Worm (Caenorhabditis elegans): ENCODE data around the gene str-130.

The str-130 gene

ce11 chrV:8090595-8090994 is at the start of gene str-130:
str-130 (minus strand) TSS chrV:8090695.
- TF ChIP-seq tlf-1 (GFP tag; optimal IDR thresholded peaks at IDR 0.05) (no peak), sea-2 (GFP tag; IDR thresholded peaks at IDR 0.05) (no peak), Y53F4B.3 (GFP tag; IDR thresholded peaks at IDR 0.05) (no peak), nfyb-1 (GFP tag; IDR thresholded peaks at IDR 0.05) (no peak), lsl-1 (GFP tag; optimal IDR thresholded peaks at IDR 0.05) (no peak), unc-130 (GFP tag; optimal IDR thresholded peaks at IDR 0.05) (no peak), C17E4.6 (GFP tag; IDR thresholded peaks at IDR 0.05) (no peak), egl-18 (GFP tag; IDR thresholded peaks at IDR 0.05) (no peak), nhr-179 (tag; optimal IDR thresholded peaks at IDR 0.05) (no peak), zim-3 (tag; optimal IDR thresholded peaks at IDR 0.05) (no peak), him-1 (tag; optimal IDR thresholded peaks at IDR 0.05) (no peak), atf-7 (tag; optimal IDR thresholded peaks at IDR 0.05) (no peak), F57A8.1 (GFP tag; optimal IDR thresholded peaks at IDR 0.05) (no peak), lin-54 (GFP tag; optimal IDR thresholded peaks at IDR 0.05) (no peak), K12H6.12 (tag; optimal IDR thresholded peaks at IDR 0.05) (no peak), ZK185.1 (tag; optimal IDR thresholded peaks at IDR 0.05; ENCODE audit: poor library complexity, severe bottlenecking) (no peak)

DNA sequence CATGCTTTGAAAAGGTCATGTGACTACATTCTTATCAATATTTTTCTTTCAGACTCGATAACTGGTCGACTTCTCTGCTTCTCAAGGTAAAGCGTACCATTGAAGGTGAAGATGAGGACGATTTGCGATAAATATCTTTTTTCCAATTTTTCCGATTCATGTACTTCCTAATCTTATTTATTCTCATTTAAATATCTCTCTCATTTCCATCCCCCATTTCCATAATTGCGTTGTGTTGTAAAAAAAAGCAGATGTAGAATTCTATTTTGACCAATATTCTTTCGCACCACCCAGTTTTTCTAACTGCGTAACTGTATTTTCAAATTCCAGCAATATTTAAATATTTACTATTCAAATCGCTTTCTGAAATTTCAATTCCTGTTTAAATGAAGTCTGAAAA is 42.4 kb upstream of the str-130 start, which contains the start of gene D1014.4:
TSS of gene D1014.4 (plus strand) at position 301 of the 400 bp plus-strand sequence.
- TF ChIP-seq mcd-1 (GFP tag; IDR thresholded peaks at IDR 0.05) (no peak), nhr-80 (tag; optimal IDR thresholded peaks at IDR 0.05) (peak; percentile 14)

DNA sequence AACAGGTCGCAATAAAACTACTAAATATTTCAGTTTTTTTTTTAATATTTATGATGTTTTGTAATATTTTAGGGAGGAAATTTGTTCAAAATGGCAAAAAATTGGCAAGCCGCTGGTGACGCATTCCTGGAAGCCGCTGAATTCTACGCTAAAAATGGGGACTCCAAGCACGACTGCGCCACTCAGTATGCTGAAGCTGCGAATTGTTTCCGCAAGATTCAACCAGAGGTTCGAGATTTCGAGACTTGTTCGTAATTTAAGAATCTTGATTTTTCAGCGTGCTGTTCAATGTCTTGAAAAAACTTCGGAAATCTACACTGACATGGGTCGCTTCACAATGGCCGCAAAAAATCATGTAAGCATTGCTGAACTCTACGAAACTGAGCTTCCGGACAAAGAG is 41.1 kb upstream of the str-130 start:
- TF ChIP-seq Y95B8A.8 (GFP tag; IDR thresholded peaks at IDR 0.05) (no peak), hsf-1 (GFP tag; IDR thresholded peaks at IDR 0.05) (0 out of 2 replicates have a peak, but pooled peaks have one; percentile 57), ceh-58 (GFP tag; IDR thresholded peaks at IDR 0.05) (no peak), lin-26 (GFP tag; IDR thresholded peaks at IDR 0.05) (0 out of 2 replicates have a peak, but pooled peaks have one; percentile 40), snpc-4 (GFP tag; optimal IDR thresholded peaks at IDR 0.05) (no peak), snpc-4 (tag; optimal IDR thresholded peaks at IDR 0.05) (peak in 1 of 4 experiments; percentile 5), attf-6 (GFP tag; IDR thresholded peaks at IDR 0.05) (0 out of 2 replicates have a peak, but pooled peaks have one; percentile 33), ccch-3 (GFP tag; optimal IDR thresholded peaks at IDR 0.05) (no peak), hmg-1.2 (GFP tag; IDR thresholded peaks at IDR 0.05) (0 out of 2 replicates have a peak, but pooled peaks have one; percentile 3), cebp-1 (GFP tag; IDR thresholded peaks at IDR 0.05) (no peak), cebp-1 (tag; optimal IDR thresholded peaks at IDR 0.05) (peak; percentile 9), rcor-1 (GFP tag; IDR thresholded peaks at IDR 0.05) (no peak), nfyb-1 (GFP tag; IDR thresholded peaks at IDR 0.05) (0 out of 2 replicates have a peak, but pooled peaks have one; percentile 48), F52B5.7 (tag; optimal IDR thresholded peaks at IDR 0.05) (no peak), B0336.3 (GFP tag; IDR thresholded peaks at IDR 0.05) (peak; percentile 56; the same call in 1 of the 2 replicates), hlh-12 (tag; optimal IDR thresholded peaks at IDR 0.05) (no peak), C06A6.2 (GFP tag; conservative IDR thresholded peaks at IDR 0.05) (no peak), rec-8 (tag; optimal IDR thresholded peaks at IDR 0.05) (no peak), let-607 (tag; optimal IDR thresholded peaks at IDR 0.05) (no peak)

DNA sequence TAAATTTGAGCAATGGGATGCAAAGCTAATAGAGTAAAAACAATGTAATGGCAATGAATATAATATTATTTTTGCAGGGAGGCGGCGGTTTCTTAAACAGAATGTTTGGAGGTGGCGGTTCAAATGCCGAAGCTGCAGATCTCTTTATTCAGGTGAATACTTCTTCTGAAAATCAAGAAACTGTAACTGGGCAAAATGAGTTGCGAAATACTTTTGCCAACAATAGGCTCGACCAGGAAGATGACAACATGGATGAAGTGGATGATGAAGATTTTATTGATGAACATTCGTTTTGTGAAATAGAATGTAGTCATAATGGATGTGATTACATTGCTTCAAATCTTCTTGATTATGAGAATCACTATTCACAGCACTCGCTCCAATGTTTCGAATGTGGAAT is 40.3 kb upstream of the str-130 start:
- TF ChIP-seq F49E8.2 (tag; optimal IDR thresholded peaks at IDR 0.05; ENCODE audit: insufficient read depth) = no peak
- 0 out of 2 replicates have a peak, but pooled peaks have one; percentile 62 for TF ChIP-seq madf-3 (GFP tag; IDR thresholded peaks at IDR 0.05)
- 0 out of 2 replicates have a peak, but pooled peaks have one; percentile 14 for TF ChIP-seq madf-6 (GFP tag; IDR thresholded peaks at IDR 0.05)
- no peak for TF ChIP-seq cebp-1 (GFP tag; IDR thresholded peaks at IDR 0.05)
- TF ChIP-seq cebp-1 (tag; optimal IDR thresholded peaks at IDR 0.05) = peak; percentile 59
- no peak for TF ChIP-seq Y95B8A.8 (GFP tag; IDR thresholded peaks at IDR 0.05)
